Worm (Caenorhabditis elegans) whole organism, L4/young adult: ENCODE measurements around the gene E02H4.4.
A peak's percentile ranks its signal among the peaks of the same experiment; 100 is the strongest.

ENCODE experiments used
- W03F9.2 ChIP-seq: fragments of 150-350 bp; optimal IDR thresholded peaks from 2 replicates; lab custom pipeline; 2014; ENCODE audit warnings: missing biosample characterization, missing genetic modification characterization
- dao-5 ChIP-seq: sonication (generic microtip); optimal IDR thresholded peaks from 2 replicates; lab custom pipeline; 2016; ENCODE audit warnings: missing genotype, missing genetic modification characterization, moderate library complexity, missing compliant biosample characterization
- him-1 ChIP-seq: sonication (generic microtip); optimal IDR thresholded peaks from 2 replicates; lab custom pipeline; 2016; ENCODE audit warnings: missing genotype, missing genetic modification reagents, missing genetic modification characterization, missing compliant biosample characterization

The E02H4.4 gene

ce11 chrX:14296559-14296958 is 38.8 kb downstream of the E02H4.4 start, which contains the start of gene madd-3:
madd-3 (minus strand) TSS chrX:14296659.
- TF ChIP-seq W03F9.2 (tag; lab: Kevin White, UChicago) (no peak), dao-5 (tag; lab: Kevin White, UChicago) (no peak), him-1 (tag; lab: Kevin White, UChicago) (no peak)

ce11 chrX:14297209-14297608 is 39.4 kb downstream of the E02H4.4 start:
- TF ChIP-seq W03F9.2 (tag; lab: Kevin White, UChicago) (no peak), him-1 (tag; lab: Kevin White, UChicago) (peak; percentile 48), dao-5 (tag; lab: Kevin White, UChicago) (no peak)

ce11 chrX:14303078-14303477 is 45.3 kb downstream of the E02H4.4 start, which contains the start of gene C11H1.5:
C11H1.5 (minus strand) TSS chrX:14303178.
- TF ChIP-seq him-1 (tag; lab: Kevin White, UChicago) (no peak), dao-5 (tag; lab: Kevin White, UChicago) (no peak), W03F9.2 (tag; lab: Kevin White, UChicago) (no peak)

- TF ChIP-seq dao-5 (tag; lab: Kevin White, UChicago) (no peak), him-1 (tag; lab: Kevin White, UChicago) (no peak), W03F9.2 (tag; lab: Kevin White, UChicago) (no peak)
Measured at ce11 chrX:14307667-14308066, 49.9 kb downstream of the E02H4.4 start, which contains the start of gene gphr-2. gphr-2 (minus strand) TSS chrX:14307767.

ce11 chrX:14309656-14310055 is 51.9 kb downstream of the E02H4.4 start:
- no peak for TF ChIP-seq W03F9.2 (tag; lab: Kevin White, UChicago)
- TF ChIP-seq him-1 (tag; lab: Kevin White, UChicago) = no peak
- TF ChIP-seq dao-5 (tag; lab: Kevin White, UChicago) = no peak

ce11 chrX:14311583-14311982 is 53.8 kb downstream of the E02H4.4 start, which contains the start of gene mgrn-1:
mgrn-1 (minus strand) TSS chrX:14311683.
- TF ChIP-seq W03F9.2 (tag; lab: Kevin White, UChicago) (no peak), him-1 (tag; lab: Kevin White, UChicago) (no peak), dao-5 (tag; lab: Kevin White, UChicago) (no peak)
